Worm (Caenorhabditis elegans): ENCODE measurements around the gene M01F1.4.

The M01F1.4 gene

ce11 chrIII:3456226-3456625 lies 53.6 kb downstream of the M01F1.4 start (continued):
- TF ChIP-seq nhr-11 (tag; optimal IDR thresholded peaks at IDR 0.05) (peak; percentile 97), D1046.2 (GFP tag; IDR thresholded peaks at IDR 0.05) (peak; percentile 96), set-16 (GFP tag; IDR thresholded peaks at IDR 0.05) (0 out of 2 replicates have a peak, but pooled peaks have one; percentile 7), saeg-2 (GFP tag; IDR thresholded peaks at IDR 0.05) (peak; percentile 90), nhr-42 (GFP tag; IDR thresholded peaks at IDR 0.05) (peak; percentile 98), fkh-10 (GFP tag; optimal IDR thresholded peaks at IDR 0.05) (peak; percentile 96), F26F4.8 (GFP tag; conservative IDR thresholded peaks at IDR 0.05) (no peak), T20F7.1 (GFP tag; optimal IDR thresholded peaks at IDR 0.05) (peak; percentile 95), lsy-2 (tag; optimal IDR thresholded peaks at IDR 0.05) (peak; percentile 98 to 100), nhr-48 (tag; optimal IDR thresholded peaks at IDR 0.05) (peak; percentile 89)
